Worm (Caenorhabditis elegans): ENCODE results near the gene F14H3.15.

F14H3.15 gene

ce11 chrV:16023051-16023450 lies 37.0 kb downstream of the F14H3.15 start, which contains the start of gene cwc-15:
Gene cwc-15, plus strand, starts transcription at chrV:16023351.
- TF ChIP-seq mdl-1 (tag; optimal IDR thresholded peaks at IDR 0.05) (no peak), hmg-1.1 (GFP tag; IDR thresholded peaks at IDR 0.05) (no peak), mxl-2 (GFP tag; conservative IDR thresholded peaks at IDR 0.05) (no peak), hlh-11 (tag; optimal IDR thresholded peaks at IDR 0.05) (no peak), nhr-76 (tag; optimal IDR thresholded peaks at IDR 0.05) (no peak), pqm-1 (tag; optimal IDR thresholded peaks at IDR 0.05) (no peak), T20F7.1 (GFP tag; optimal IDR thresholded peaks at IDR 0.05) (no peak), mdt-29 (GFP tag; IDR thresholded peaks at IDR 0.05) (no peak), zip-11 (GFP tag; IDR thresholded peaks at IDR 0.05) (no peak), tag-97 (GFP tag; IDR thresholded peaks at IDR 0.05) (no peak), fkh-10 (GFP tag; optimal IDR thresholded peaks at IDR 0.05) (no peak)

- TF ChIP-seq unc-130 (GFP tag; optimal IDR thresholded peaks at IDR 0.05) (peak; percentile 63), F49E8.2 (tag; optimal IDR thresholded peaks at IDR 0.05; ENCODE audit: borderline replicate concordance) (no peak), arid-1 (GFP tag; conservative IDR thresholded peaks at IDR 0.05) (no peak), duxl-1 (tag; optimal IDR thresholded peaks at IDR 0.05; ENCODE audit: poor library complexity) (peak; percentile 10), nhr-42 (GFP tag; IDR thresholded peaks at IDR 0.05) (no peak), ZK337.2 (GFP tag; IDR thresholded peaks at IDR 0.05) (0 out of 2 replicates have a peak, but pooled peaks have one; percentile 18), mes-2 (tag; optimal IDR thresholded peaks at IDR 0.05; ENCODE audit: poor library complexity, severe bottlenecking) (peak; percentile 97), T20F7.1 (GFP tag; optimal IDR thresholded peaks at IDR 0.05) (no peak), hif-1 (tag; optimal IDR thresholded peaks at IDR 0.05) (peak in 1 of 2 experiments; percentile 77), jun-1 (tag; optimal IDR thresholded peaks at IDR 0.05) (no peak), ceh-20 (GFP tag; IDR thresholded peaks at IDR 0.05) (no peak), dpl-1 (GFP tag; optimal IDR thresholded peaks at IDR 0.05) (peak; percentile 88)
Measured at ce11 chrV:16022600-16022999, 37.4 kb downstream of the F14H3.15 start.

ce11 chrV:16020042-16020441 lies 40.0 kb downstream of the F14H3.15 start, which contains the start of gene srx-44:
Gene srx-44, plus strand, starts transcription at chrV:16020342.
- TF ChIP-seq cey-2 (tag; optimal IDR thresholded peaks at IDR 0.05; ENCODE audit: borderline replicate concordance, insufficient read depth) (no peak), lin-1 (GFP tag; IDR thresholded peaks at IDR 0.05) (no peak), aha-1 (tag) (peak; percentile 38), lin-13 (GFP tag; optimal IDR thresholded peaks at IDR 0.05) (no peak), hlh-30 (tag; optimal IDR thresholded peaks at IDR 0.05; ENCODE audit: insufficient read depth) (no peak), nhr-11 (tag; optimal IDR thresholded peaks at IDR 0.05) (no peak), ZK337.2 (GFP tag; IDR thresholded peaks at IDR 0.05) (no peak), F49E8.2 (tag; optimal IDR thresholded peaks at IDR 0.05; ENCODE audit: borderline replicate concordance) (no peak)

ce11 chrV:16017671-16018070 lies 42.4 kb downstream of the F14H3.15 start, which contains the start of gene srx-43:
Gene srx-43, plus strand, starts transcription at chrV:16017971.
- no peak for TF ChIP-seq F10B5.3 (tag; optimal IDR thresholded peaks at IDR 0.05)
- no peak for TF ChIP-seq mdt-29 (GFP tag; IDR thresholded peaks at IDR 0.05)
- TF ChIP-seq R02D3.7 (tag; optimal IDR thresholded peaks at IDR 0.05) = no peak
- TF ChIP-seq unc-62 (GFP tag; optimal IDR thresholded peaks at IDR 0.05 in 1 of 2) = peak in 1 of 2 experiments; percentile 74
- no peak for TF ChIP-seq unc-62 (tag; optimal IDR thresholded peaks at IDR 0.05)

ce11 chrV:16016977-16017376 lies 43.1 kb downstream of the F14H3.15 start:
- TF ChIP-seq aha-1 (tag) = peak; percentile 54
- no peak for TF ChIP-seq ctbp-1 (GFP tag; IDR thresholded peaks at IDR 0.05)
